Fruit fly (Drosophila melanogaster) Kc167 (cell line): ENCODE data around the gene CG3638.

ENCODE experiments used
- Myc ChIP-seq: fragments of >200 bp; optimal IDR thresholded peaks from 2 replicates; lab custom pipeline; 2017; ENCODE audit warnings: missing external identifiers
- Sin3A ChIP-seq: fragments of >200 bp; optimal IDR thresholded peaks from 2 replicates; lab custom pipeline; 2018; ENCODE audit warnings: missing external identifiers
- h ChIP-seq: fragments of >200 bp; optimal IDR thresholded peaks from 3 replicates; lab custom pipeline; 2018; ENCODE audit warnings: missing external identifiers
- insv ChIP-seq: fragments of >200 bp; optimal IDR thresholded peaks from 3 replicates; lab custom pipeline; 2018; ENCODE audit warnings: missing external identifiers
- psq ChIP-seq: fragments of >200 bp; optimal IDR thresholded peaks from 2 replicates; lab custom pipeline; 2017; ENCODE audit warnings: missing external identifiers
- ttk ChIP-seq: sonication (Bioruptor generic); optimal IDR thresholded peaks from 2 replicates; lab custom pipeline; 2017; ENCODE audit warnings: missing external identifiers

The CG3638 gene

DNA sequence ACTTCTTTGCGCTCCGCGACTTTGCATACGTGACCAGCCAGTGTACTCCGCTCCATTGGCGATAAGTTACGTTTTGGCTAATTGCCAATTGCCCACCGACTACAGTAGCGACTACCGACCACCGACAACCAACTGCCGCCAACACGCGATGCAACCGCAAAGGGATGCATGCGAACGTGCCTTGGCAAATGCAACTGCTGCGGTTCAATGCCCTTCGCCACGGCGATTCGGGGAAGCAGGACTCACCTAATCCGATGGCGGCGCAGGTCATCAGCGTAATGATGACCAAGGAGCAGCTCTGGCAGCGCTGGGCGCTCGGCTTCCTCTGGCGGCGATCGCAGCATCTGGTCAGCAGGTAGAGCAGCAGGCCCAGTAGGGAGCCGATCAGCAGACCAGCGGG, 10.6 kb downstream of the CG3638 start:
- TF ChIP-seq h (lab: Kevin White, UChicago) (no peak), Myc (lab: Kevin White, UChicago) (no peak), Sin3A (no peak), psq (lab: Kevin White, UChicago) (no peak), ttk (lab: Kevin White, UChicago) (no peak), insv (no peak)

DNA sequence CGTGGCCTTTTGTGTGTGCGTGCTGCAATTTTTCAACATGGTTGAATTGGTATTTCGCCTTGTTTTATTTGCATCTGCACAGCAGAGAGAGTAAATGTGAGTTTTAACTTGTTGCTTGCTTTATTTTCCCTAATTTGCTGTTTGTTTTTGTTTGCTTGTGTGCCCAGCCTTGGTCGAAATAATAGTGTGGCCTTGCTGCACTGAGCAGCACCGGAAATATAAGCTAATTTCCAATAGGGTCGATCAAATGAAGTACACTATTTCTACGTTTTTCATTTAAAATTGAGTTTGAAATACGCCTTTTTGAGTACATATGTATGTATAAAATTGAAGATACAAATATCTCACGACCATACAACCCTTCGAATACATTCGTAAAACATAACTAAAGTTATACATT, 19.8 kb downstream of the CG3638 start:
- TF ChIP-seq insv (no peak), ttk (lab: Kevin White, UChicago) (no peak), h (lab: Kevin White, UChicago) (no peak), Myc (lab: Kevin White, UChicago) (no peak), Sin3A (no peak), psq (lab: Kevin White, UChicago) (no peak)

DNA sequence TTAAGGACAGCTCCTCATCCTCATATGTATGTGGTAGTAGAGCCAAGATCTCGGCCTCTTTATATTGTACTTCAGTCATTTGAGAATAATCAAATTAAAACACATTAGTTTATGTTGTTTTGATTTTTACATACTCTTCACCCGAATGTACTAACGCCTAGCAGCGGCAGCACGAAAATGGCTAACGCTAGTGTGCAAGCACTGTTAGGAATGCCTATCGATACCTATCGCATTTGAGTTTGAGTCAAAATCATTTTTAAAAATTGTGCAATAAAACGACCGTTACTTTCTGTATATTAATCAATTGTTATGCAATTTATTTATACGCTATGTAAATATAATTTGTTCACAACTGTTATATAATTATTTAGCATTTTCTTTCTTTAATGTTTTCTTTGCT, 21.5 kb downstream of the CG3638 start, which contains the start of gene CG11398:
Gene CG11398, minus strand, starts transcription at position 157 of the 400 bp plus-strand sequence.
- TF ChIP-seq ttk (lab: Kevin White, UChicago) (no peak), Sin3A (no peak), h (lab: Kevin White, UChicago) (no peak), psq (lab: Kevin White, UChicago) (no peak), Myc (lab: Kevin White, UChicago) (no peak), insv (no peak)

DNA sequence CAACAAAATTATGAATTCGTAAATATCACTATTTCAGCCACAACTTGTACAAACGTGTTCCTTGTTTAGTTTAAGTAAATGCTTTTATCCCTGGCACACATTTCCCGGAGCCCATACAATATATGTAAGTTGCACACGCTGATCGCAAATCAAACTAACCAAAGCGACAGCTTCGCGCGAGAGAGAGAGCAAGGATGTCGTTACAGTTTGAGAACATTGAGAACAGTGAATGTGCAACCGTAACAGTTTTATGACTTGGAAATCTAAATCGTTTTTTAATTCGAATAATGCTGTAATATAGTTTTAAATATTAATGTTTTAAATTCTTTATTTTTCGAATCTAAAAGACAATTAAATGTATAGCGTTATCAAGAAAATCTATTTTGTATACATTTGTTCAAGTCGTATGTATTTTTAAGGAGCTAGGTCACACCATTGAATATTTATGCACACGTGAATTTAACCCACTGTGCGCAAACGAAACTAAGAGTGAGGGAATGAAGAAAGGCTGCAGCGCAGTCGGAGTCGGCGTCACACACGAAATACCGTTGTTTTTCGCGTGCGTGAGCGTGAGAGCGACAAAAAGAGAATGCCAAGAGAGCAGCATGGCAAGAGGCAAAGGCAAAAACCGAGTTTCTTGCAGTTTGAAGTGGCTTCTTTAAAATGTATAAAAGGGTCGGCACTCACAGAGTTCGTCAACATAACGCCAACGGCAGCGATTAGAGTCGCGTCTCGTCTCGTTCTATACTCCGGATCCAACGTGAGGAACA, 27.0 kb downstream of the CG3638 start, which contains the start of gene CG11382:
Gene CG11382, plus strand, starts transcription at position 720 of the 770 bp plus-strand sequence.
- TF ChIP-seq Sin3A, result no peak
- no peak for TF ChIP-seq psq (lab: Kevin White, UChicago)
- TF ChIP-seq Myc (lab: Kevin White, UChicago), result no peak
- TF ChIP-seq insv, result no peak
- TF ChIP-seq h (lab: Kevin White, UChicago), result no peak
- no peak for TF ChIP-seq ttk (lab: Kevin White, UChicago)

DNA sequence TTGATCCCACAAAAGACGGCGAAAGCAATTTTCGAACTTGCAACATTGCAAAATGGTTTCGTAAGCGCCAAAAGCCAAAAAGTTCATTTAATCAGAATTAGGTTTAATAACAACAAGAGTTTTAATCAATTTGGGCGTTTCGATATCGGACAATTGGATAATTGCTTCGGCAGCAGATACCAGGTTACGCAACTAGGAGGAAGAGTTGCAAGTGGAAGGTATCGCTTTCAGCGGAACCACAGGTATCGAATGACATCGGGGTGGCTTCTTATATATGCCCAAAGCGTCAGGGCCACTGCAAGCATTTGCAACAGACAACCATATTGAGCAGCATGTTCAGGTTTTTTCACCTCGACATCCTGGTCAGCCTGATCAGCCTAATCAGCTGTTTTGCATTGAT, 30.0 kb downstream of the CG3638 start, which contains the start of gene CG14624:
Gene CG14624, plus strand, starts transcription at position 301 of the 400 bp plus-strand sequence.
- TF ChIP-seq Myc (lab: Kevin White, UChicago) (no peak), insv (no peak), psq (lab: Kevin White, UChicago) (no peak), ttk (lab: Kevin White, UChicago) (no peak), Sin3A (no peak), h (lab: Kevin White, UChicago) (no peak)

DNA sequence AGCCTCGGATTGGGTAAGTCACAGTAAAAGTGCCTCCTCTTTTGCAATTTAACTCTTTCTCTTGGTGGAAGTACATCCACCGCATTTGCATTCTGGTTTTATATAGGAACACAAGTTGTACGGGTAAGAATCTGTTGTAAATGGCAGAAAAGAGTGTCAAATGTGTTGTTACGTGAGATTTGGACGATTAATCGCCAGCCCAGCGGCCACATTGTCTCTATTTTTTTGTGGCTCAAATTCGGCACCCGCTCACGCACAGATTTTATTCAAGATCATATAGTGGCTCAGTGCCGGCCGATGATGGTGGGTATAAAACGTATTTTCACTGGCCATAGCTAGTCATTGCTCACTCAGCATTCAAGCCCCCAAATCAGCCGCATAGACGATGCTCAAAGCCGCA, 33.0 kb downstream of the CG3638 start, which contains the start of gene CG11381:
Gene CG11381, plus strand, starts transcription at position 301 of the 400 bp plus-strand sequence.
- TF ChIP-seq Myc (lab: Kevin White, UChicago) (no peak), ttk (lab: Kevin White, UChicago) (no peak), insv (no peak), Sin3A (no peak), psq (lab: Kevin White, UChicago) (no peak), h (lab: Kevin White, UChicago) (no peak)

DNA sequence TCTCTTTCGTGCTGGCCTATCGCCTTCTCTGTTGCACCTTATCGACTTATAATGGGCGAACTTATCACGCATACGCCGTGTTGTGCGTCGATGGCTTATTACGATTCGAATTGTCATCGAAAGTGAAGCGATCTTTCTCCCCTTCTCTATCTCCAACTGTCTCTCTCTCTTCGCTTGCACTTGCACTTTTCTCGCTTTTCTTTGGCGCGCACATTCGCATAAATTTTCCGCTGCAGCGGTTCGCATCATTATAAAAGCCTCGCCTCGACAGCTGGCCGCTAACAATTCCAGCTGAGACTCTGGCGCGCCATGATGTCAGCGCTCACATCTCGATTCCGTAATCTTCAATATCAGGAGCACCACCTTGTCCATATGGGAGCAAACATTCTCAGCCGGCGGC, 37.2 kb downstream of the CG3638 start, which contains the start of gene CG14625:
Gene CG14625, plus strand, starts transcription at position 301 of the 400 bp plus-strand sequence.
- TF ChIP-seq insv (no peak), Myc (lab: Kevin White, UChicago) (no peak), h (lab: Kevin White, UChicago) (no peak), psq (lab: Kevin White, UChicago) (no peak), ttk (lab: Kevin White, UChicago) (no peak), Sin3A (no peak)

DNA sequence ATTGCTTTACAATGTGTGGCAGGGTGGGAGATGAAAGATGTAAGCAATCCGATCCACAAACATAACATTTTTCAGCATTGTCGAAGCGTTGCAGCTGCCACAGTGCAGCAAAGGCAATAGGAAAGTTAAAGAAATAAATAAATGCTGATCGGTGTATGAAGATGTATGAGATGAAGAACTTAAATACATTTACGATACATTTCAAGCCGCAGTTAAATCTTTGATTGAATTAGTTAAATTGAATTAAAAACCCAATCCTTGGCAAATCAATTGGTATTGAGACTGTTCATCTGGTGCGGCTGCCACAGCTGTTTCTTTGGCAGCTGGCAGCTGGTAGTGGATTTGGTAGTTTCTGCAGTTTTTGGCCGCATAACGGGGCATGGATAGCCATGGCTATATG, 38.6 kb downstream of the CG3638 start:
- TF ChIP-seq ttk (lab: Kevin White, UChicago) (no peak), Sin3A (no peak), insv (no peak), Myc (lab: Kevin White, UChicago) (no peak), psq (lab: Kevin White, UChicago) (no peak)

DNA sequence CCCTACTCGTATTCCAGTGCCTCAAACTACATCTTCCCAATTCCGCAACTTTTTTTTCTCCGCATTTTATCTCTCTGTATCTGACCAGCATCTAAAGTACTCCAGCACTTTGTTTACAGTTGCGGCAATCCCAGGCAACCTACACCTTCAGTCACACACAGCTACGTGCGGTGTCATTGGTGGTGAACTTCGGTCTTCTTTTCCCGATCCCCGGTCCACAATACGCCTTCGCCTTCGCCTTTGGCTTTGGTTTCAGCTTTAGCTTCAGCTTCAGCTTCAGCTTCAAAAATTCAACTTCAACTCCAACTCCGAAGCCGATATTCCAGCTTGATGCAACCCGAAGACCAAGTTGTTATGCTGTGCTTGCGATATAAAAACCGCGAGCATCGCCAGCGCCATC, 45.5 kb downstream of the CG3638 start, which contains the start of gene CG11380:
Gene CG11380, plus strand, starts transcription at position 301 of the 400 bp plus-strand sequence.
- TF ChIP-seq psq (lab: Kevin White, UChicago) (no peak), ttk (lab: Kevin White, UChicago) (no peak), insv (no peak), Sin3A (no peak)

DNA sequence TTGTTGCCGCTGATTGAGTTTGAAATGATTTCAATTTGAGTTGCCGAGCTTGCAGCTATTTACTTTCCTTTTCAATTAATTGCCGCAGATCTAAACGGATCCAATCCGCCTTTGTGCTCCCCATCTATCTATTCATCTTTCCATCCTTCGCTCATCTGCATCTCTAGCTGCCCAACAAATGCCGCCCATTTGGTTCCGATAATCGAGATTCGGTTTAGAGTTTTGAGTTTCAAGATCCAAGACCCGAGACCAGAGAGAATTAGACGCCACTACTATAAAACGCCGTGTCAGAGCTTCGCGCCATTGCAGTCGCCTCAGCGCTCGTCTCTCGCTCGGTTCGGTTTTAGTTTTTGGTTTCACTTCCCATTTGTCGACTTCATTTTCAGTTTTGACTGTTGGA, 52.0 kb downstream of the CG3638 start, which contains the start of gene CG14626:
Gene CG14626, plus strand, starts transcription at position 301 of the 400 bp plus-strand sequence.
- TF ChIP-seq Sin3A, result no peak
- TF ChIP-seq ttk (lab: Kevin White, UChicago), result no peak
- no peak for TF ChIP-seq Myc (lab: Kevin White, UChicago)
- no peak for TF ChIP-seq h (lab: Kevin White, UChicago)
- no peak for TF ChIP-seq insv
- no peak for TF ChIP-seq psq (lab: Kevin White, UChicago)

DNA sequence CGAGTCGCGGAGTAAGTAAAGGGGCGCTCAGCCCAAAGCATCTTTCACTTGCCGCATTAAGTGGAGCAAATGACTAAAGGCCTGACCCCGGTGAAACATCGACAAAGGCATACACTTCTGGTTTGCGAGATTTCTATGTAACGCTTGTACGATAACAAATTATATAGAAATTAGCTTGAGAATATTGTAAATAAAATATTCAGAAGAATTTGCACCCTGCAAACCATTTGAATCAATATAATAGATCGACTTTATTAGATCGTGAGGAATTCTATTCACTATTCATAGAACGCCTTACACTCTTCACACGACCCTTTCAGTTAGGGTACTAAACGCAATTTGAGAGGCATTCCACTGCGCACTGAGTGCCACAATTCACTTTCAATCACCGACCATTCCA, 52.7 kb downstream of the CG3638 start:
- TF ChIP-seq Sin3A (no peak), h (lab: Kevin White, UChicago) (no peak)

DNA sequence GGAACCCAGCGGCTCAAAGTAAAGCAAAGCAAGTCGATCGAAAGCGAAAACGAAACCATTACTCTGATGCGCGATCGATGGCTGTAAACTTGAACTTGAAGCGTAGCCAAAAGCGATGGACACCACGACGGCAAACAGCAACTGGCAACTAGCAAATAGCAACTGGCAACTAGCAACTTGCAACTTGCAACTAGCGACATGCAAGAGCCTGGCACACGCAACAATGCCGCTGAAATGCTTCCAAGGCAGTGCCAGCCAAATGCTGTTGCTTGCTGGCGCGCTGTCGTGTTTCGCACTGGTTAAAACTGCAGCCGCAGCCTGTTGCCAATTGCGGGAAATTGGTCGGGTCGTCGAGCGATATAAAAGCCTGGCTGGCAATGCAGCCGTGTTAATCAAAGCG, 55.2 kb downstream of the CG3638 start, which contains the start of gene CG14627:
Gene CG14627, plus strand, starts transcription at position 301 of the 400 bp plus-strand sequence.
- TF ChIP-seq psq (lab: Kevin White, UChicago) (no peak), Sin3A (no peak), h (lab: Kevin White, UChicago) (no peak), ttk (lab: Kevin White, UChicago) (no peak), Myc (lab: Kevin White, UChicago) (no peak), insv (no peak)
